Worm (Caenorhabditis elegans): ENCODE results near the gene ugt-29.

DNA sequence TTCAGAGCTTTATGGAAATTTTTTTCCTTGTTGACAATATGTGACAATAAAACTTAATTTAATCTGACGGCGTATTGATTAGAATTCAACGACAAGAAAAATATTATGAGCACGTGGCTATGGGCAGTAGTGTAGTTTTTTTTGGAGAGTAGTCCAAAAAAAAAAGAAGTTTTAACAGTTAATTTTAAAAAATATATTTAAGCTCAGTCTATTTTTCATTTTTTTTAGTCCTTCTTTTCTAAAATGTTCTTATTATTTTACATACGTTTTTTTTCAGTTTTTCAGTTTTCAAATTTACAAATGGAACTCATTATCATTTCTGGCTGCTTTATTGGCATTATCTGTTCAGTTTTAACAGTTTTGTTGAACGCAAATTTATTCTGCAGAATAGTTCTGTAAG is 9.4 kb upstream of the ugt-29 start, which contains the start of gene srbc-39:
- TF ChIP-seq sem-2 (GFP tag; optimal IDR thresholded peaks at IDR 0.05) (no peak), unc-39 (tag; optimal IDR thresholded peaks at IDR 0.05) (no peak), pha-4 (tag; optimal IDR thresholded peaks at IDR 0.05) (no peak), nhr-12 (tag; optimal IDR thresholded peaks at IDR 0.05) (no peak), lin-13 (tag; optimal IDR thresholded peaks at IDR 0.05) (no peak), elt-3 (tag; optimal IDR thresholded peaks at IDR 0.05) (no peak), nhr-76 (tag; optimal IDR thresholded peaks at IDR 0.05) (no peak), nhr-237 (tag; optimal IDR thresholded peaks at IDR 0.05) (no peak), ceh-43 (GFP tag; optimal IDR thresholded peaks at IDR 0.05) (no peak), elt-1 (tag; optimal IDR thresholded peaks at IDR 0.05; ENCODE audit: borderline replicate concordance, insufficient read depth) (no peak), lsy-2 (tag; optimal IDR thresholded peaks at IDR 0.05) (no peak)
